Fruit fly (Drosophila melanogaster) whole organism, embryonic: ENCODE data around the gene Sema5c.

Source experiments
- ATbp ChIP-seq: fragments of 200-800 bp; sonication (Bioruptor generic); optimal IDR thresholded peaks from 2 replicates; lab custom pipeline; 2017; ENCODE audit warnings: missing biosample characterization, mild to moderate bottlenecking, missing genetic modification characterization, missing genetic modification reagents
- Aef1 ChIP-seq: fragments of 200-800 bp; sonication (Bioruptor generic); IDR thresholded peaks from 3 replicates; pipeline ENCODE4 v1.3.6; 2022; ENCODE audit warnings: missing biosample characterization, missing genetic modification characterization
- CG10267 ChIP-seq: fragments of 200-800 bp; sonication (Bioruptor generic); optimal IDR thresholded peaks from 2 replicates; lab custom pipeline; 2018; ENCODE audit warnings: missing biosample characterization, mild to moderate bottlenecking, missing genetic modification characterization, moderate library complexity
- CG10565 ChIP-seq: fragments of 200-800 bp; sonication (Bioruptor generic); optimal IDR thresholded peaks from 3 replicates; lab custom pipeline; 2016; ENCODE audit warnings: missing biosample characterization, mild to moderate bottlenecking, missing genetic modification characterization
- CG11247 ChIP-seq: fragments of 200-800 bp; sonication (Bioruptor generic); IDR thresholded peaks from 2 replicates; pipeline ENCODE4 v1.3.6; 2022; ENCODE audit warnings: missing biosample characterization, missing genetic modification characterization
- CG12391 ChIP-seq: fragments of 200-800 bp; sonication (Bioruptor generic); optimal IDR thresholded peaks from 3 replicates; lab custom pipeline; 2018; ENCODE audit warnings: missing biosample characterization, mild to moderate bottlenecking, missing genetic modification characterization, moderate library complexity
- CG12942 ChIP-seq: fragments of 200-800 bp; sonication (Bioruptor generic); optimal IDR thresholded peaks from 3 replicates; lab custom pipeline; 2016; ENCODE audit warnings: missing biosample characterization, missing genetic modification characterization
- CG14014 ChIP-seq: fragments of 200-800 bp; sonication (Bioruptor generic); IDR thresholded peaks from 2 replicates; pipeline ENCODE4 v1.3.6; 2022; ENCODE audit warnings: missing biosample characterization, missing genetic modification characterization
- CG14441 ChIP-seq: fragments of 200-800 bp; sonication (Bioruptor generic); IDR thresholded peaks from 2 replicates; pipeline ENCODE4 v1.3.6; 2022; ENCODE audit warnings: missing biosample characterization, missing genetic modification characterization
- CG15514 ChIP-seq: fragments of 200-800 bp; sonication (Bioruptor generic); optimal IDR thresholded peaks from 3 replicates; lab custom pipeline; 2017; ENCODE audit warnings: missing biosample characterization, missing genetic modification characterization, mild to moderate bottlenecking, moderate library complexity, missing genetic modification reagents
- CG16813 ChIP-seq: fragments of 200-800 bp; sonication (Bioruptor generic); IDR thresholded peaks from 3 replicates; pipeline ENCODE4 v1.3.6; 2022; ENCODE audit warnings: missing biosample characterization, missing genetic modification characterization; ENCODE audit not compliant: partially characterized antibody
- CG2116 ChIP-seq: fragments of 200-800 bp; sonication (Bioruptor generic); optimal IDR thresholded peaks from 3 replicates; lab custom pipeline; 2018; ENCODE audit warnings: missing biosample characterization, mild to moderate bottlenecking, missing genetic modification characterization
- CG2875 ChIP-seq: fragments of 200-800 bp; sonication (Bioruptor generic); optimal IDR thresholded peaks from 2 replicates; lab custom pipeline; 2017; ENCODE audit warnings: missing biosample characterization, mild to moderate bottlenecking, missing genetic modification characterization, missing genetic modification reagents
- CG3065 ChIP-seq: fragments of 200-800 bp; sonication (Bioruptor generic); optimal IDR thresholded peaks from 2 replicates; lab custom pipeline; 2016; ENCODE audit warnings: missing biosample characterization, missing genetic modification characterization
- CG32772 ChIP-seq: fragments of 200-800 bp; sonication (Bioruptor generic); IDR thresholded peaks from 2 replicates; pipeline ENCODE4 v1.3.6; 2022; ENCODE audit warnings: missing biosample characterization, missing genetic modification characterization
- CG34224 ChIP-seq: fragments of 200-800 bp; sonication (Bioruptor generic); IDR thresholded peaks from 3 replicates; pipeline ENCODE4 v1.3.6; 2022; ENCODE audit warnings: missing biosample characterization, missing genetic modification characterization; ENCODE audit not compliant: partially characterized antibody
- CG42726 ChIP-seq: fragments of 200-800 bp; sonication (Bioruptor generic); IDR thresholded peaks from 2 replicates; pipeline ENCODE4 v1.3.6; 2022; ENCODE audit warnings: missing biosample characterization, missing genetic modification characterization; ENCODE audit not compliant: partially characterized antibody
- CG8388 ChIP-seq: fragments of 200-800 bp; sonication (Bioruptor generic); optimal IDR thresholded peaks from 2 replicates; lab custom pipeline; 2019; ENCODE audit warnings: missing biosample characterization, mild to moderate bottlenecking, missing genetic modification characterization, moderate library complexity
- Dad ChIP-seq: fragments of 200-800 bp; sonication (Bioruptor generic); optimal IDR thresholded peaks from 3 replicates; lab custom pipeline; 2016; ENCODE audit warnings: missing biosample characterization, missing genetic modification characterization
- Deaf1 ChIP-seq: fragments of 200-800 bp; optimal IDR thresholded peaks from 3 replicates; lab custom pipeline; 2019; ENCODE audit warnings: missing biosample characterization, mild to moderate bottlenecking, missing genetic modification characterization, moderate library complexity
- Dll ChIP-seq: fragments of 200-800 bp; sonication (Bioruptor generic); IDR thresholded peaks from 4 replicates; pipeline ENCODE4 v1.3.6; 2022; ENCODE audit warnings: missing biosample characterization, missing genetic modification characterization; ENCODE audit not compliant: partially characterized antibody
- Dp ChIP-seq: fragments of 200-800 bp; sonication (Bioruptor generic); optimal IDR thresholded peaks from 2 replicates; lab custom pipeline; 2018; ENCODE audit warnings: missing biosample characterization, mild to moderate bottlenecking, missing genetic modification characterization, moderate library complexity
- HLH54F ChIP-seq: fragments of 200-800 bp; sonication (Bioruptor generic); optimal IDR thresholded peaks from 3 replicates; lab custom pipeline; 2016; ENCODE audit warnings: missing biosample characterization, missing genetic modification characterization
- Nf-YA ChIP-seq: fragments of 200-800 bp; sonication (Bioruptor generic); IDR thresholded peaks from 2 replicates; pipeline ENCODE4 v1.3.6; 2022; ENCODE audit warnings: missing biosample characterization, missing genetic modification characterization
- Side ChIP-seq: fragments of 200-800 bp; sonication (Bioruptor generic); optimal IDR thresholded peaks from 2 replicates; lab custom pipeline; 2016; ENCODE audit warnings: missing biosample characterization, missing genetic modification characterization
- Sry-β ChIP-seq: fragments of 200-800 bp; sonication (Bioruptor generic); optimal IDR thresholded peaks from 2 replicates; lab custom pipeline; 2018; ENCODE audit warnings: missing biosample characterization, mild to moderate bottlenecking, missing genetic modification characterization, moderate library complexity
- Sry-δ ChIP-seq: fragments of 200-800 bp; sonication (Bioruptor generic); optimal IDR thresholded peaks from 2 replicates; lab custom pipeline; 2016; ENCODE audit warnings: missing biosample characterization, missing genetic modification characterization
- Xbp1 ChIP-seq: fragments of 200-800 bp; sonication (Bioruptor generic); optimal IDR thresholded peaks from 3 replicates; lab custom pipeline; 2016; ENCODE audit warnings: missing biosample characterization, mild to moderate bottlenecking, missing genetic modification characterization
- Xrp1 ChIP-seq: fragments of 200-800 bp; sonication (Bioruptor generic); IDR thresholded peaks from 2 replicates; pipeline ENCODE4 v1.3.6; 2022; ENCODE audit warnings: missing biosample characterization, missing genetic modification characterization
- bigmax ChIP-seq: fragments of 200-800 bp; sonication (Bioruptor generic); optimal IDR thresholded peaks from 2 replicates; lab custom pipeline; 2018; ENCODE audit warnings: missing biosample characterization, mild to moderate bottlenecking, missing genetic modification characterization
- ci ChIP-seq: fragments of 200-800 bp; sonication (Bioruptor generic); IDR thresholded peaks from 3 replicates; pipeline ENCODE4 v1.3.6; 2022; ENCODE audit warnings: missing biosample characterization, missing genetic modification characterization
- crp ChIP-seq, 2 experiments: fragments of 200-800 bp; sonication (Bioruptor generic); optimal IDR thresholded peaks; 2 replicates in 1 of 2; 3 replicates in 1 of 2; lab custom pipeline; 2017; ENCODE audit warnings: missing biosample characterization in 2 of 2, missing genetic modification characterization in 2 of 2, mild to moderate bottlenecking in 1 of 2, moderate library complexity in 1 of 2
- danr ChIP-seq: fragments of 200-800 bp; sonication (Bioruptor generic); IDR thresholded peaks from 2 replicates; pipeline ENCODE4 v1.3.6; 2022; ENCODE audit warnings: missing biosample characterization, missing genetic modification characterization
- ems ChIP-seq: fragments of 200-800 bp; sonication (Bioruptor generic); optimal IDR thresholded peaks from 3 replicates; lab custom pipeline; 2016; ENCODE audit warnings: missing biosample characterization, missing genetic modification characterization
- gce ChIP-seq: fragments of 200-800 bp; sonication (Bioruptor generic); IDR thresholded peaks from 3 replicates; pipeline ENCODE4 v1.3.6; 2022; ENCODE audit warnings: missing biosample characterization, missing genetic modification characterization
- gcm ChIP-seq: fragments of 200-800 bp; sonication (Bioruptor generic); optimal IDR thresholded peaks from 2 replicates; lab custom pipeline; 2019; ENCODE audit warnings: missing biosample characterization, mild to moderate bottlenecking, missing genetic modification characterization, moderate library complexity
- hb ChIP-seq: fragments of 200-800 bp; sonication (Bioruptor generic); IDR thresholded peaks from 3 replicates; pipeline ENCODE4 v1.3.6; 2022; ENCODE audit warnings: missing biosample characterization, missing genetic modification characterization; ENCODE audit not compliant: partially characterized antibody
- hth ChIP-seq: fragments of >200 bp; optimal IDR thresholded peaks from 2 replicates; lab custom pipeline; 2017; ENCODE audit warnings: inconsistent platforms
- inv ChIP-seq: fragments of 200-800 bp; sonication (Bioruptor generic); IDR thresholded peaks from 2 replicates; pipeline ENCODE4 v1.3.6; 2022; ENCODE audit warnings: missing biosample characterization, missing genetic modification characterization; ENCODE audit not compliant: partially characterized antibody
- mld ChIP-seq: fragments of 200-800 bp; sonication (Bioruptor generic); IDR thresholded peaks from 3 replicates; pipeline ENCODE4 v1.3.6; 2022; ENCODE audit warnings: missing biosample characterization, missing genetic modification characterization; ENCODE audit not compliant: partially characterized antibody
- nerfin-2 ChIP-seq: fragments of 200-800 bp; sonication (Bioruptor generic); IDR thresholded peaks from 2 replicates; pipeline ENCODE4 v1.3.6; 2022; ENCODE audit warnings: missing biosample characterization, missing genetic modification characterization; ENCODE audit not compliant: partially characterized antibody
- onecut ChIP-seq: fragments of 200-800 bp; sonication (Bioruptor generic); IDR thresholded peaks from 2 replicates; pipeline ENCODE4 v1.3.6; 2022; ENCODE audit warnings: missing biosample characterization, missing genetic modification characterization
- org-1 ChIP-seq: fragments of 200-800 bp; sonication (Bioruptor generic); optimal IDR thresholded peaks from 2 replicates; lab custom pipeline; 2017; ENCODE audit warnings: missing biosample characterization, missing genetic modification characterization
- peb ChIP-seq: fragments of 200-800 bp; sonication (Bioruptor generic); IDR thresholded peaks from 2 replicates; pipeline ENCODE4 v1.3.6; 2022; ENCODE audit warnings: missing biosample characterization, missing genetic modification characterization
- pzg ChIP-seq: fragments of 200-800 bp; sonication (Bioruptor generic); optimal IDR thresholded peaks from 3 replicates; lab custom pipeline; 2018; ENCODE audit warnings: missing biosample characterization, mild to moderate bottlenecking, missing genetic modification characterization, moderate library complexity
- sob ChIP-seq: fragments of 200-800 bp; sonication (Bioruptor generic); IDR thresholded peaks from 2 replicates; pipeline ENCODE4 v1.3.6; 2022; ENCODE audit warnings: missing biosample characterization, missing genetic modification characterization
- stc ChIP-seq: fragments of 200-800 bp; sonication (Bioruptor generic); IDR thresholded peaks from 2 replicates; pipeline ENCODE4 v1.3.6; 2022; ENCODE audit warnings: missing biosample characterization, missing genetic modification characterization
- vnd ChIP-seq: fragments of 200-800 bp; sonication (Bioruptor generic); IDR thresholded peaks from 3 replicates; pipeline ENCODE4 v1.3.6; 2022; ENCODE audit warnings: missing biosample characterization, missing genetic modification characterization; ENCODE audit not compliant: partially characterized antibody

The Sema5c gene

DNA sequence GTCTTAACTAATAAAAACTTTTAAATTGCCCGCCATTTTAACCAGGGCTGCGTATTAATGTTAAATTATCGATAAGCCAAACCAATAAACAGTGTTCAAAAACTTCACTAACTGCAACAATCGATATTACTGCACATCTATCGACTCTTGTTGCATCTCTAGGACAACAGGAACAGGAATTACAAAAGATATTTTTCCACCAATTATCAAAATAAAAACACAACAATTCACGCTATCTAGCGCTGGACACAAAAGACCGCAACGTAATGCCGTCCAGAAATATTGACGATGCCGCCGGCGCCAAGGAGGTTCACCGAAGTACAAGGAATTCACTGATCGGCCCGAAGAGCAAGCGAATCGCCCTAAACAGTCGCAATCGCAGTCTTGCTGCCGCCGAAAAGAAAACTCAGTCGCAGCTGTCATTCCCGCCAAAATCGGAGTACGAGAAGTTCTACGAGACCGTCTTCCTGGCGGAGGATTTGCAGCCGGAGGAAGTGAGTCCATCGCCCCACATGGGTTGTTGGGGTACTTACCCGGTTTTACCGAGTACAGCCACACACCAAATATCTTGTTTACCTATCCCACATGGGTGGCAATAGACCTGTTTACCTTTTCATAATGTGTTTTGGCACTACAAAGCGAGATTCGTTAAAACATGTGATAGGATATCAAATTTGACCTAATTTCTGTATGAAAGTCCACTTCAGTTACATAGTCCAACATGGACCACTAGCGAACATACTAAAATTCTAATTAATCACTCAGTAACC is 34.5 kb upstream of the Sema5c start, which contains the start of gene vers (continued):
- no peak for TF ChIP-seq org-1 (GFP tag; lab: Kevin White, UChicago)
- TF ChIP-seq CG42726: peak; percentile 76
- no peak for TF ChIP-seq Dad
- peak; percentile 87 for TF ChIP-seq mld
- peak; percentile 23 for TF ChIP-seq CG8388
- 0 out of 2 replicates have a peak, but pooled peaks have one; percentile 36 for TF ChIP-seq CG11247 (GFP tag; lab: Robert Waterston, UW)
- no peak for TF ChIP-seq danr (GFP tag; lab: Robert Waterston, UW)
- peak; percentile 94 for TF ChIP-seq CG34224 (GFP tag; lab: Robert Waterston, UW)
- peak; percentile 97 for TF ChIP-seq Sry-δ (GFP tag; lab: Kevin White, UChicago)
- no peak for TF ChIP-seq gcm (GFP tag; lab: Kevin White, UChicago)
- peak; percentile 32; the same call in 1 of the 2 replicates for TF ChIP-seq Xrp1
- TF ChIP-seq gce (GFP tag; lab: Robert Waterston, UW): no peak
- peak; percentile 28 for TF ChIP-seq Side (GFP tag; lab: Kevin White, UChicago)
- TF ChIP-seq CG2116 (GFP tag; lab: Kevin White, UChicago): peak; percentile 79
- peak; percentile 28 for TF ChIP-seq CG12391 (tag; lab: Kevin White, UChicago)
- TF ChIP-seq Sry-β (GFP tag; lab: Kevin White, UChicago): no peak
- peak; percentile 98 for TF ChIP-seq Dp (GFP tag; lab: Kevin White, UChicago)
- no peak for TF ChIP-seq Deaf1 (tag; lab: Kevin White, UChicago)
- TF ChIP-seq inv (GFP tag; lab: Robert Waterston, UW): peak; percentile 90
- TF ChIP-seq CG14441: no peak
- peak; percentile 98 for TF ChIP-seq CG10267 (tag; lab: Kevin White, UChicago)
- TF ChIP-seq bigmax (GFP tag; lab: Kevin White, UChicago): no peak
- peak; percentile 92 for TF ChIP-seq CG16813 (GFP tag; lab: Robert Waterston, UW)
- peak; percentile 32; the same call in 2 of the 3 replicates for TF ChIP-seq ci (GFP tag; lab: Robert Waterston, UW)
- no peak for TF ChIP-seq onecut
- peak; percentile 56 for TF ChIP-seq sob (GFP tag; lab: Robert Waterston, UW)
- peak; percentile 93 for TF ChIP-seq pzg (GFP tag; lab: Kevin White, UChicago)
- no peak for TF ChIP-seq hth (lab: Kevin White, UChicago)
- TF ChIP-seq ATbp: no peak
- no peak for TF ChIP-seq CG2875 (GFP tag; lab: Kevin White, UChicago)
- peak; percentile 11; the same call in 1 of the 2 replicates for TF ChIP-seq stc (GFP tag; lab: Robert Waterston, UW)
- TF ChIP-seq peb: no peak
- TF ChIP-seq CG32772 (GFP tag; lab: Robert Waterston, UW): no peak
- TF ChIP-seq HLH54F (GFP tag; lab: Kevin White, UChicago): peak; percentile 25
- TF ChIP-seq nerfin-2 (GFP tag; lab: Robert Waterston, UW): peak; percentile 83
- TF ChIP-seq crp (GFP tag; optimal IDR thresholded peaks at IDR 0.05; lab: Kevin White, UChicago): no peak
- TF ChIP-seq CG14014: peak; percentile 64; the same call in 1 of the 2 replicates
- no peak for TF ChIP-seq CG3065 (GFP tag; lab: Kevin White, UChicago)
- peak; percentile 56 for TF ChIP-seq CG15514
- peak; percentile 2 for TF ChIP-seq ems
- TF ChIP-seq Nf-YA (GFP tag; lab: Robert Waterston, UW): no peak
- TF ChIP-seq CG12942 (GFP tag; lab: Kevin White, UChicago): no peak
- TF ChIP-seq Aef1 (GFP tag; lab: Robert Waterston, UW): no peak
- TF ChIP-seq Xbp1: peak; percentile 4
- peak; percentile 84 for TF ChIP-seq vnd (GFP tag; lab: Robert Waterston, UW)
- peak; percentile 84 for TF ChIP-seq hb (GFP tag; lab: Robert Waterston, UW)
- no peak for TF ChIP-seq CG10565
- TF ChIP-seq Dll (GFP tag; lab: Robert Waterston, UW): peak; percentile 95
